Worm (Caenorhabditis elegans) whole organism, late embryonic: ENCODE results near the gene ceh-57.

Source experiments
- ahr-1 ChIP-seq: sonication (generic microtip); optimal IDR thresholded peaks from 2 replicates; lab custom pipeline; 2016; ENCODE audit warnings: missing genetic modification characterization, missing compliant biosample characterization
- ceh-18 ChIP-seq: sonication (generic microtip); optimal IDR thresholded peaks from 2 replicates; lab custom pipeline; 2016; ENCODE audit warnings: missing genetic modification characterization, missing compliant biosample characterization
- ceh-9 ChIP-seq: sonication (generic microtip); optimal IDR thresholded peaks from 2 replicates; lab custom pipeline; 2016; ENCODE audit warnings: mild to moderate bottlenecking, missing genetic modification characterization, inconsistent platforms, missing compliant biosample characterization
- dmd-4 ChIP-seq: sonication (generic microtip); optimal IDR thresholded peaks from 2 replicates; lab custom pipeline; 2016; ENCODE audit warnings: borderline replicate concordance, missing genetic modification characterization, missing compliant biosample characterization
- elt-2 ChIP-seq: sonication (generic microtip); optimal IDR thresholded peaks from 2 replicates; lab custom pipeline; 2016; ENCODE audit warnings: missing genetic modification reagents, missing genetic modification characterization, missing compliant biosample characterization
- ets-4 ChIP-seq: sonication (generic microtip); optimal IDR thresholded peaks from 2 replicates; lab custom pipeline; 2016; ENCODE audit warnings: missing genetic modification characterization, missing compliant biosample characterization
- nfya-1 ChIP-seq: sonication (generic microtip); optimal IDR thresholded peaks from 2 replicates; lab custom pipeline; 2017; ENCODE audit warnings: missing genetic modification characterization, mild to moderate bottlenecking, missing compliant biosample characterization, antibody characterized with exemption, moderate library complexity
- nhr-11 ChIP-seq: fragments of 150-350 bp; optimal IDR thresholded peaks from 2 replicates; lab custom pipeline; 2014; ENCODE audit warnings: missing biosample characterization, missing genetic modification characterization
- pax-1 ChIP-seq: fragments of 150-350 bp; optimal IDR thresholded peaks from 2 replicates; lab custom pipeline; 2014; ENCODE audit warnings: missing biosample characterization, missing genetic modification characterization
- pha-4 ChIP-seq: fragments of 150-350 bp; optimal IDR thresholded peaks from 2 replicates; lab custom pipeline; 2018; ENCODE audit warnings: missing biosample characterization, missing genetic modification reagents, missing genetic modification characterization
- pqm-1 ChIP-seq: sonication (generic microtip); optimal IDR thresholded peaks from 2 replicates; lab custom pipeline; 2016; ENCODE audit warnings: missing genetic modification characterization, missing compliant biosample characterization
- sox-4 ChIP-seq: sonication (generic microtip); optimal IDR thresholded peaks from 2 replicates; lab custom pipeline; 2017; ENCODE audit warnings: mild to moderate bottlenecking, missing genetic modification characterization, inconsistent platforms, missing compliant biosample characterization
- ttx-3 ChIP-seq: sonication (generic microtip); optimal IDR thresholded peaks from 2 replicates; lab custom pipeline; 2016; ENCODE audit warnings: missing genetic modification reagents, missing genetic modification characterization, missing compliant biosample characterization
- unc-86 ChIP-seq: sonication (generic microtip); optimal IDR thresholded peaks from 2 replicates; lab custom pipeline; 2016; ENCODE audit warnings: missing genetic modification characterization, missing compliant biosample characterization

DNA sequence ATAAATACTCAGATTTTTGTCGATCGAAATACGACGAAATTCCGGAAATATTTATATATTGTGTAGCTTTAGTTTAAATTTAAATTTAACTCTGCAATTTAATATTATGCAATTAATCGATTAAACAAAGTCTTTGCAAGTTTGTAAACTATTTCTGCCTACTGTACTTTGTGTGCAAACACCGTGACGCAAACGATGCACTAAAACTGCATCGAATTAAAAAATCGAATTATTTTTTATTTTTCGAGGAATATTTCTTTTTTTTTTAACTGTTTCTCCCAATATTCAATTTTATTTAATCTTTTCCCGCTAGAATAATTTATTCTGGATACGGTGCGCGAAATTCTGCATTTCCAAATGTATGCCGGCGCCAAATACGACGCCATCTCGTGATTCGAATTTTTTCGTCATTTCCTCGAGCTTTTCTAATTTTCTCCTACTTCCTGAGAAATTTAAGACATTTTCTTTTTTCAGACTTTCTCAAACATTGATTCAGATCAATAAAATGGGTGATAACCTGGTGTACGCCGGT is 49.3 kb upstream of the ceh-57 start, which contains the start of gene eif-2A:
- no peak for TF ChIP-seq pax-1 (tag; lab: Kevin White, UChicago)
- no peak for TF ChIP-seq nhr-11 (tag; lab: Kevin White, UChicago)
- no peak for TF ChIP-seq ets-4 (tag; lab: Kevin White, UChicago)
- no peak for TF ChIP-seq unc-86 (tag; lab: Kevin White, UChicago)
- TF ChIP-seq pha-4 (tag; lab: Kevin White, UChicago): no peak
- TF ChIP-seq ahr-1 (tag; lab: Kevin White, UChicago): no peak
- TF ChIP-seq elt-2 (tag; lab: Kevin White, UChicago): no peak
- no peak for TF ChIP-seq ceh-9
- no peak for TF ChIP-seq ceh-18 (tag; lab: Kevin White, UChicago)
- no peak for TF ChIP-seq dmd-4
- TF ChIP-seq nfya-1 (tag; lab: Kevin White, UChicago): no peak
- TF ChIP-seq ttx-3: no peak
- TF ChIP-seq sox-4 (tag; lab: Kevin White, UChicago): no peak
- no peak for TF ChIP-seq pqm-1
